Fruit fly (Drosophila melanogaster) whole organism, embryonic: ENCODE results near the gene CG17027.
A peak's percentile ranks its signal among the peaks of the same experiment; 100 is the strongest.

Experiments used
- B-H1 ChIP-seq: fragments of 200-800 bp; sonication (Bioruptor generic); IDR thresholded peaks from 3 replicates; pipeline ENCODE4 v1.3.6; 2022; ENCODE audit warnings: missing biosample characterization, missing genetic modification characterization
- BtbVII ChIP-seq: fragments of 200-800 bp; sonication (Bioruptor generic); optimal IDR thresholded peaks from 3 replicates; lab custom pipeline; 2017; ENCODE audit warnings: missing biosample characterization, mild to moderate bottlenecking, missing genetic modification characterization
- CG11695 ChIP-seq: fragments of 200-800 bp; sonication (Bioruptor generic); IDR thresholded peaks from 3 replicates; pipeline ENCODE4 v1.3.6; 2022; ENCODE audit warnings: missing biosample characterization, missing genetic modification characterization
- CG11696 ChIP-seq: fragments of 200-800 bp; sonication (Bioruptor generic); IDR thresholded peaks from 2 replicates; pipeline ENCODE4 v1.3.6; 2022; ENCODE audit warnings: missing biosample characterization, missing genetic modification characterization
- CG11723 ChIP-seq: fragments of 200-800 bp; sonication (Bioruptor generic); optimal IDR thresholded peaks from 2 replicates; lab custom pipeline; 2017; ENCODE audit warnings: missing biosample characterization, mild to moderate bottlenecking, missing genetic modification characterization
- CG12155 ChIP-seq: fragments of 200-800 bp; sonication (Bioruptor generic); optimal IDR thresholded peaks from 3 replicates; lab custom pipeline; 2016; ENCODE audit warnings: missing biosample characterization, missing genetic modification characterization
- CG12219 ChIP-seq: fragments of 200-800 bp; sonication (Bioruptor generic); optimal IDR thresholded peaks from 3 replicates; lab custom pipeline; 2018; ENCODE audit warnings: missing biosample characterization, mild to moderate bottlenecking, missing genetic modification characterization
- CG12744 ChIP-seq: fragments of 200-800 bp; sonication (Bioruptor generic); optimal IDR thresholded peaks from 2 replicates; lab custom pipeline; 2016; ENCODE audit warnings: missing biosample characterization, missing genetic modification characterization
- CG13894 ChIP-seq: fragments of 200-800 bp; sonication (Bioruptor generic); optimal IDR thresholded peaks from 3 replicates; lab custom pipeline; 2018; ENCODE audit warnings: missing biosample characterization, mild to moderate bottlenecking, missing genetic modification characterization, moderate library complexity
- CG14965 ChIP-seq: fragments of 200-800 bp; sonication (Bioruptor generic); optimal IDR thresholded peaks from 2 replicates; lab custom pipeline; 2016; ENCODE audit warnings: missing biosample characterization, missing genetic modification characterization, borderline replicate concordance
- CG1529 ChIP-seq: fragments of 200-800 bp; sonication (Bioruptor generic); optimal IDR thresholded peaks from 3 replicates; lab custom pipeline; 2018; ENCODE audit warnings: missing biosample characterization, missing genetic modification characterization
- CG1603 ChIP-seq: fragments of 200-800 bp; sonication (Bioruptor generic); optimal IDR thresholded peaks from 2 replicates; lab custom pipeline; 2019; ENCODE audit warnings: missing biosample characterization, mild to moderate bottlenecking, missing genetic modification characterization, moderate library complexity
- CG2875 ChIP-seq: fragments of 200-800 bp; sonication (Bioruptor generic); optimal IDR thresholded peaks from 2 replicates; lab custom pipeline; 2017; ENCODE audit warnings: missing biosample characterization, mild to moderate bottlenecking, missing genetic modification characterization, missing genetic modification reagents
- CG31388 ChIP-seq: fragments of 200-800 bp; sonication (Bioruptor generic); optimal IDR thresholded peaks from 2 replicates; lab custom pipeline; 2016; ENCODE audit warnings: missing biosample characterization, missing genetic modification characterization
- CG31441 ChIP-seq: fragments of 200-800 bp; sonication (Bioruptor generic); IDR thresholded peaks from 2 replicates; pipeline ENCODE4 v1.3.6; 2022; ENCODE audit warnings: missing biosample characterization, missing genetic modification characterization
- CG32532 ChIP-seq: fragments of 200-800 bp; sonication (Bioruptor generic); IDR thresholded peaks from 2 replicates; pipeline ENCODE4 v1.3.6; 2022; ENCODE audit warnings: missing biosample characterization, missing genetic modification characterization
- CG34422 ChIP-seq: fragments of 200-800 bp; sonication (Bioruptor generic); IDR thresholded peaks from 3 replicates; pipeline ENCODE4 v1.3.6; 2022; ENCODE audit warnings: missing biosample characterization, missing genetic modification characterization
- CG4328 ChIP-seq: fragments of 200-800 bp; sonication (Bioruptor generic); optimal IDR thresholded peaks from 3 replicates; lab custom pipeline; 2017; ENCODE audit warnings: missing biosample characterization, missing genetic modification reagents, missing genetic modification characterization
- CG6683 ChIP-seq: fragments of 200-800 bp; sonication (Bioruptor generic); optimal IDR thresholded peaks from 2 replicates; lab custom pipeline; 2017; ENCODE audit warnings: missing biosample characterization, mild to moderate bottlenecking, missing genetic modification characterization, missing genetic modification reagents
- CG7556 ChIP-seq: fragments of 200-800 bp; sonication (Bioruptor generic); optimal IDR thresholded peaks from 2 replicates; lab custom pipeline; 2017; ENCODE audit warnings: missing biosample characterization, mild to moderate bottlenecking, missing genetic modification characterization
- CG8359 ChIP-seq: fragments of 200-800 bp; sonication (Bioruptor generic); optimal IDR thresholded peaks from 2 replicates; lab custom pipeline; 2017; ENCODE audit warnings: missing biosample characterization, mild to moderate bottlenecking, missing genetic modification characterization, borderline replicate concordance
- CG9876 ChIP-seq: fragments of 200-800 bp; sonication (Bioruptor generic); optimal IDR thresholded peaks from 2 replicates; lab custom pipeline; 2016; ENCODE audit warnings: missing biosample characterization, missing genetic modification characterization
- CoRest ChIP-seq: fragments of 200-800 bp; sonication (Bioruptor generic); optimal IDR thresholded peaks from 3 replicates; lab custom pipeline; 2018; ENCODE audit warnings: missing biosample characterization, mild to moderate bottlenecking, missing genetic modification characterization, moderate library complexity
- Dip3 ChIP-seq: fragments of 200-800 bp; sonication (Bioruptor generic); optimal IDR thresholded peaks from 3 replicates; lab custom pipeline; 2016; ENCODE audit warnings: missing biosample characterization, missing genetic modification characterization
- GATAe ChIP-seq: fragments of 200-800 bp; sonication (Bioruptor generic); conservative IDR thresholded peaks from 2 replicates; pipeline ENCODE4 v1.3.6; 2022; ENCODE audit warnings: missing biosample characterization, missing genetic modification characterization
- Gsc ChIP-seq: fragments of 200-800 bp; sonication (Bioruptor generic); IDR thresholded peaks from 2 replicates; pipeline ENCODE4 v1.3.6; 2022; ENCODE audit warnings: missing biosample characterization, missing genetic modification characterization
- HHEX ChIP-seq: fragments of 200-800 bp; sonication (Bioruptor generic); optimal IDR thresholded peaks from 3 replicates; lab custom pipeline; 2017; ENCODE audit warnings: missing biosample characterization, mild to moderate bottlenecking, missing genetic modification characterization, missing genetic modification reagents
- HLH4C ChIP-seq: fragments of 200-800 bp; sonication (Bioruptor generic); IDR thresholded peaks from 3 replicates; pipeline ENCODE4 v1.3.6; 2022; ENCODE audit warnings: missing biosample characterization, missing genetic modification characterization; ENCODE audit not compliant: partially characterized antibody
- MTF-1 ChIP-seq: fragments of 200-800 bp; sonication (Bioruptor generic); optimal IDR thresholded peaks from 2 replicates; lab custom pipeline; 2018; ENCODE audit warnings: missing biosample characterization, mild to moderate bottlenecking, missing genetic modification characterization, borderline replicate concordance
- Mrtf ChIP-seq: fragments of 200-800 bp; sonication (Bioruptor generic); IDR thresholded peaks from 3 replicates; pipeline ENCODE4 v1.3.6; 2022; ENCODE audit warnings: missing biosample characterization, missing genetic modification characterization
- NFAT ChIP-seq: fragments of 200-800 bp; sonication (Bioruptor generic); IDR thresholded peaks from 2 replicates; pipeline ENCODE4 v1.3.6; 2022; ENCODE audit warnings: missing biosample characterization, missing genetic modification characterization
- Ptx1 ChIP-seq: fragments of 200-800 bp; sonication (Bioruptor generic); IDR thresholded peaks from 2 replicates; pipeline ENCODE4 v1.3.6; 2022; ENCODE audit warnings: missing biosample characterization, missing genetic modification characterization
- Ravus ChIP-seq: fragments of 200-800 bp; sonication (Bioruptor generic); IDR thresholded peaks from 2 replicates; pipeline ENCODE4 v1.3.6; 2022; ENCODE audit warnings: missing biosample characterization, missing genetic modification characterization
- TFAM ChIP-seq: fragments of 200-800 bp; sonication (Bioruptor generic); optimal IDR thresholded peaks from 2 replicates; lab custom pipeline; 2017; ENCODE audit warnings: missing biosample characterization, missing genetic modification characterization, inconsistent platforms
- YL-1 ChIP-seq: fragments of 200-800 bp; sonication (Bioruptor generic); optimal IDR thresholded peaks from 3 replicates; lab custom pipeline; 2017; ENCODE audit warnings: missing biosample characterization, mild to moderate bottlenecking, missing genetic modification characterization
- aop ChIP-seq: fragments of 200-800 bp; sonication (Bioruptor generic); IDR thresholded peaks from 2 replicates; pipeline ENCODE4 v1.3.6; 2022; ENCODE audit warnings: missing biosample characterization, missing genetic modification characterization
- ase ChIP-seq: fragments of 200-800 bp; sonication (Bioruptor generic); IDR thresholded peaks from 3 replicates; pipeline ENCODE4 v1.3.6; 2022; ENCODE audit warnings: missing biosample characterization, missing genetic modification characterization
- bsh ChIP-seq, 2 experiments: fragments of 200-800 bp; sonication (Bioruptor generic); optimal IDR thresholded peaks; 2 replicates each; lab custom pipeline; 2017 to 2018; ENCODE audit warnings: mild to moderate bottlenecking in 2 of 2, missing biosample characterization in 2 of 2, missing genetic modification characterization in 2 of 2, moderate library complexity in 1 of 2
- gro ChIP-seq: fragments of 200-800 bp; sonication (Bioruptor generic); optimal IDR thresholded peaks from 2 replicates; lab custom pipeline; 2016; ENCODE audit warnings: missing biosample characterization, missing genetic modification characterization
- pita ChIP-seq: fragments of 200-800 bp; sonication (Bioruptor generic); optimal IDR thresholded peaks from 2 replicates; lab custom pipeline; 2017; ENCODE audit warnings: missing biosample characterization, mild to moderate bottlenecking, missing genetic modification characterization
- prd ChIP-seq, 3 experiments: fragments of >200 bp in 2 of 3; fragments of 200-800 bp in 1 of 3; sonication (Bioruptor generic) in 1 of 3; optimal IDR thresholded peaks in 2 of 3; IDR thresholded peaks in 1 of 3; 2 replicates in 2 of 3; 3 replicates in 1 of 3; pipeline versions ENCODE4 v1.3.6 to Lab custom; 2017 to 2022; ENCODE audit warnings: missing biosample characterization in 1 of 3, missing genetic modification characterization in 1 of 3
- scrt ChIP-seq: fragments of 200-800 bp; sonication (Bioruptor generic); optimal IDR thresholded peaks from 2 replicates; lab custom pipeline; 2018; ENCODE audit warnings: missing biosample characterization, mild to moderate bottlenecking, missing genetic modification characterization, moderate library complexity
- sd ChIP-seq: fragments of 200-800 bp; sonication (Bioruptor generic); optimal IDR thresholded peaks from 3 replicates; lab custom pipeline; 2018; ENCODE audit warnings: missing biosample characterization, mild to moderate bottlenecking, missing genetic modification characterization, moderate library complexity
- sens-2 ChIP-seq: fragments of 200-800 bp; sonication (Bioruptor generic); IDR thresholded peaks from 2 replicates; pipeline ENCODE4 v1.3.6; 2022; ENCODE audit warnings: missing biosample characterization, missing genetic modification characterization
- sna ChIP-seq: fragments of 200-800 bp; sonication (Bioruptor generic); IDR thresholded peaks from 2 replicates; pipeline ENCODE4 v1.3.6; 2022; ENCODE audit warnings: missing biosample characterization, missing genetic modification characterization; ENCODE audit not compliant: partially characterized antibody
- toy ChIP-seq: fragments of 200-800 bp; sonication (Bioruptor generic); IDR thresholded peaks from 2 replicates; pipeline ENCODE4 v1.3.6; 2022; ENCODE audit warnings: missing biosample characterization, missing genetic modification characterization
- trem ChIP-seq: fragments of 200-800 bp; optimal IDR thresholded peaks from 3 replicates; lab custom pipeline; 2019; ENCODE audit warnings: missing biosample characterization, mild to moderate bottlenecking, missing genetic modification characterization, moderate library complexity
- yki ChIP-seq: fragments of >200 bp; optimal IDR thresholded peaks from 3 replicates; lab custom pipeline; 2018

The CG17027 gene

DNA sequence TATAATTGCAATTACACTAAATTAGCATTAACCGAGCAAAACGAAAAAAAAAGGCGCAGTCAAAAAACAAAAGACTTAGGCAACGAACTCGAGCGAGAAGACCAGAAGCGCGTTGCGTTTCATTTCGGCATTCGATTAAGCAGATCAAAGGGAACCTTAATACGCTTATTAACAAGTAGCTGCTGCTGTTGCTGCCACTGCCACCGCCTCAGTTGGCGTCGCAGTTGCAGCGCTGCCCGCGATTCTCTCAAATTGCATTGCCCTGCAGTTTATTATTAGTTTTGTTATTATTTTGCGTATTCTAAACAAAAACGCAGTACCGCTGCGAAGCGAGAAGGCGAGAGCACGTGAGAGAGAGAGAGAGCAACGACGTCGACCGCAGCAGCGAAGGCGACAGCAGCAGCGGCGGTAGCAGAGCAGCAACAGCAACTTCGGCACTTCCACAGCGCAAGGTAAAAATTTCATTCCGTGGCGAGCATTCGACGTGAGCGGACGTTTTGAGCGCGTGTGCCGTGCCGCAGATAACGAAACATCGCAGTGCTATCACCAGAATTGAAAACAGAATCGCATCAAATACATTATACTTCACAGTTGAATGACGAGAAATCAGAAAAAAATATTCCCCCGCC, 43.2 kb downstream of the CG17027 start, which contains the start of gene Notum (continued):
- TF ChIP-seq bsh (GFP tag; optimal IDR thresholded peaks at IDR 0.05; lab: Kevin White, UChicago) = no peak
- no peak for TF ChIP-seq HHEX (GFP tag; lab: Kevin White, UChicago)
- no peak for TF ChIP-seq B-H1 (GFP tag; lab: Robert Waterston, UW)
- peak; percentile 13 for TF ChIP-seq MTF-1
- TF ChIP-seq CG12744 (GFP tag; lab: Kevin White, UChicago) = no peak
- no peak for TF ChIP-seq sens-2 (GFP tag; lab: Robert Waterston, UW)
- no peak for TF ChIP-seq Dip3
- no peak for TF ChIP-seq CG14965 (GFP tag; lab: Kevin White, UChicago)
- no peak for TF ChIP-seq Ravus (GFP tag; lab: Robert Waterston, UW)
- TF ChIP-seq HLH4C = no peak

- no peak for TF ChIP-seq TFAM (GFP tag; lab: Kevin White, UChicago)
- TF ChIP-seq CG1529 (GFP tag; lab: Kevin White, UChicago) = no peak
- no peak for TF ChIP-seq pita (GFP tag; lab: Kevin White, UChicago)
- no peak for TF ChIP-seq CG6683 (GFP tag; lab: Kevin White, UChicago)
- TF ChIP-seq CG31441 (GFP tag; lab: Robert Waterston, UW) = 0 out of 2 replicates have a peak, but pooled peaks have one; percentile 25
- TF ChIP-seq GATAe (GFP tag; lab: Robert Waterston, UW) = no peak
- TF ChIP-seq CG1603 (tag; lab: Kevin White, UChicago) = peak; percentile 13
- no peak for TF ChIP-seq CG11696 (GFP tag; lab: Robert Waterston, UW)
- TF ChIP-seq CG11723 (GFP tag; lab: Kevin White, UChicago) = no peak
- no peak for TF ChIP-seq CG11695
- TF ChIP-seq Ptx1 (GFP tag; lab: Robert Waterston, UW) = no peak
- no peak for TF ChIP-seq prd (optimal IDR thresholded peaks at IDR 0.05; lab: Kevin White, UChicago)
- TF ChIP-seq prd (GFP tag; IDR thresholded peaks at IDR 0.05; lab: Robert Waterston, UW) = no peak
- TF ChIP-seq CG34422 (GFP tag; lab: Robert Waterston, UW) = no peak
- TF ChIP-seq CG9876 (GFP tag; lab: Kevin White, UChicago) = no peak
- TF ChIP-seq CG32532 (GFP tag; lab: Robert Waterston, UW) = no peak
- TF ChIP-seq CG12744 (GFP tag; lab: Kevin White, UChicago) = no peak
- TF ChIP-seq CG8359 (GFP tag; lab: Kevin White, UChicago) = no peak
- no peak for TF ChIP-seq BtbVII (GFP tag; lab: Kevin White, UChicago)
- peak; percentile 10 for TF ChIP-seq CG2875 (GFP tag; lab: Kevin White, UChicago)
- TF ChIP-seq CG12155 (GFP tag; lab: Kevin White, UChicago) = no peak
- TF ChIP-seq ase (GFP tag; lab: Robert Waterston, UW) = no peak
- no peak for TF ChIP-seq sna (GFP tag; lab: Robert Waterston, UW)
- TF ChIP-seq aop (GFP tag; lab: Robert Waterston, UW) = no peak
- no peak for TF ChIP-seq CG4328 (GFP tag; lab: Kevin White, UChicago)
- no peak for TF ChIP-seq CG31388 (GFP tag; lab: Kevin White, UChicago)
- TF ChIP-seq Mrtf (GFP tag; lab: Robert Waterston, UW) = no peak
- TF ChIP-seq scrt (GFP tag; lab: Kevin White, UChicago) = no peak
- no peak for TF ChIP-seq NFAT (GFP tag; lab: Robert Waterston, UW)
- no peak for TF ChIP-seq YL-1 (GFP tag; lab: Kevin White, UChicago)
- no peak for TF ChIP-seq toy (GFP tag; lab: Robert Waterston, UW)
- TF ChIP-seq trem (tag; lab: Kevin White, UChicago) = no peak
- TF ChIP-seq CG12219 (GFP tag; lab: Kevin White, UChicago) = no peak
- no peak for TF ChIP-seq CG13894 (tag; lab: Kevin White, UChicago)
- TF ChIP-seq sd = no peak
- TF ChIP-seq yki (lab: Kevin White, UChicago) = no peak
- peak; percentile 6 for TF ChIP-seq CG7556
- TF ChIP-seq gro (GFP tag; lab: Kevin White, UChicago) = no peak
- no peak for TF ChIP-seq Gsc (GFP tag; lab: Robert Waterston, UW)
- TF ChIP-seq CoRest (tag; lab: Kevin White, UChicago) = no peak
These were observed 44.5 kb downstream of the CG17027 start for dm6 chr3L:16024276-16025019.
